Worm (Caenorhabditis elegans) whole organism, mixed stage, embryonic: ENCODE measurements around the gene F14H8.4.

Experiments used
- cnd-1 ChIP-seq: fragments of 200-800 bp; sonication (Bioruptor generic); optimal IDR thresholded peaks from 2 replicates; lab custom pipeline; 2018; ENCODE audit warnings: mild to moderate bottlenecking, missing genetic modification characterization, missing compliant biosample characterization
- elt-1 ChIP-seq: sonication (generic microtip); optimal IDR thresholded peaks from 2 replicates; lab custom pipeline; 2017; ENCODE audit warnings: missing genetic modification characterization, mild to moderate bottlenecking, missing compliant biosample characterization, antibody characterized with exemption, moderate library complexity, borderline replicate concordance; ENCODE audit not compliant: insufficient read depth
- elt-3 ChIP-seq: fragments of 150-350 bp; optimal IDR thresholded peaks from 2 replicates; lab custom pipeline; 2014; ENCODE audit warnings: missing biosample characterization, missing genetic modification characterization
- lin-32 ChIP-seq: fragments of 200-800 bp; sonication (Bioruptor generic); optimal IDR thresholded peaks from 2 replicates; lab custom pipeline; 2018; ENCODE audit warnings: mild to moderate bottlenecking, missing genetic modification characterization, missing compliant biosample characterization
- lsy-2 ChIP-seq: fragments of 150-350 bp; optimal IDR thresholded peaks from 2 replicates; lab custom pipeline; 2014; ENCODE audit warnings: missing biosample characterization, missing genetic modification characterization
- nhr-237 ChIP-seq: fragments of 150-350 bp; optimal IDR thresholded peaks from 2 replicates; lab custom pipeline; 2014; ENCODE audit warnings: missing biosample characterization, missing genetic modification characterization
- pha-4 ChIP-seq: fragments of 150-350 bp; optimal IDR thresholded peaks from 2 replicates; lab custom pipeline; 2018; ENCODE audit warnings: missing biosample characterization, missing genetic modification reagents, missing genetic modification characterization
- snpc-4 ChIP-seq: fragments of 150-350 bp; optimal IDR thresholded peaks from 2 replicates; lab custom pipeline; 2014; ENCODE audit warnings: missing biosample characterization, missing genetic modification characterization
- sptf-1 ChIP-seq: sonication (generic microtip); optimal IDR thresholded peaks from 2 replicates; lab custom pipeline; 2017; ENCODE audit warnings: mild to moderate bottlenecking, missing genetic modification characterization, moderate library complexity, missing compliant biosample characterization
- unc-39 ChIP-seq: fragments of 150-350 bp; optimal IDR thresholded peaks from 2 replicates; lab custom pipeline; 2014; ENCODE audit warnings: missing biosample characterization, missing genetic modification characterization
- unc-62 ChIP-seq: fragments of 150-350 bp; optimal IDR thresholded peaks from 2 replicates; lab custom pipeline; 2014; ENCODE audit warnings: missing biosample characterization, missing genetic modification reagents, missing genetic modification characterization

ce11 chrV:15058423-15058822, 34.8 kb downstream of the F14H8.4 start:
- TF ChIP-seq elt-1 (no peak), cnd-1 (tag; lab: Kevin White, UChicago) (no peak), snpc-4 (tag; lab: Kevin White, UChicago) (no peak), unc-39 (no peak), lin-32 (GFP tag; lab: Kevin White, UChicago) (no peak), unc-62 (no peak), pha-4 (tag; lab: Kevin White, UChicago) (no peak), nhr-237 (tag; lab: Kevin White, UChicago) (no peak), elt-3 (tag; lab: Kevin White, UChicago) (no peak), lsy-2 (tag; lab: Kevin White, UChicago) (no peak), sptf-1 (tag; lab: Kevin White, UChicago) (no peak)
